Worm (Caenorhabditis elegans) whole organism, late embryonic: Measurements from ENCODE around the gene ZC374.2.
A peak's percentile ranks its signal among the peaks of the same experiment; 100 is the strongest.

ENCODE experiments used
- C08G9.2 ChIP-seq: sonication (generic microtip); optimal IDR thresholded peaks from 2 replicates; lab custom pipeline; 2016; ENCODE audit warnings: mild to moderate bottlenecking, missing genetic modification characterization, moderate library complexity, missing compliant biosample characterization
- C38D4.7 ChIP-seq: fragments of 200-800 bp; sonication (Bioruptor generic); optimal IDR thresholded peaks from 2 replicates; lab custom pipeline; 2018; ENCODE audit warnings: mild to moderate bottlenecking, missing genetic modification characterization, moderate library complexity, missing compliant biosample characterization
- F13H6.1 ChIP-seq: sonication (generic microtip); optimal IDR thresholded peaks from 2 replicates; lab custom pipeline; 2016; ENCODE audit warnings: missing genetic modification characterization, missing compliant biosample characterization
- K02D7.2 ChIP-seq: sonication (generic microtip); optimal IDR thresholded peaks from 2 replicates; lab custom pipeline; 2017; ENCODE audit warnings: mild to moderate bottlenecking, missing genetic modification characterization, missing compliant biosample characterization
- K09A11.1 ChIP-seq: sonication (generic microtip); optimal IDR thresholded peaks from 2 replicates; lab custom pipeline; 2017; ENCODE audit warnings: antibody characterized with exemption, mild to moderate bottlenecking, missing genetic modification characterization, missing compliant biosample characterization; ENCODE audit not compliant: insufficient read depth
- T23F11.4 ChIP-seq: fragments of 200-800 bp; sonication (Bioruptor generic); optimal IDR thresholded peaks from 2 replicates; lab custom pipeline; 2018; ENCODE audit warnings: mild to moderate bottlenecking, missing genetic modification characterization, missing compliant biosample characterization
- Y22D7AL.16 ChIP-seq: sonication (generic microtip); optimal IDR thresholded peaks from 2 replicates; lab custom pipeline; 2016; ENCODE audit warnings: missing genetic modification characterization, missing compliant biosample characterization
- ceh-14 ChIP-seq: sonication (generic microtip); optimal IDR thresholded peaks from 2 replicates; lab custom pipeline; 2016; ENCODE audit warnings: missing genotype, missing genetic modification characterization, missing compliant biosample characterization
- ceh-18 ChIP-seq: sonication (generic microtip); optimal IDR thresholded peaks from 2 replicates; lab custom pipeline; 2016; ENCODE audit warnings: missing genetic modification characterization, missing compliant biosample characterization
- ceh-19 ChIP-seq: fragments of 200-800 bp; sonication (Bioruptor generic); optimal IDR thresholded peaks from 2 replicates; lab custom pipeline; 2018; ENCODE audit warnings: mild to moderate bottlenecking, missing genetic modification characterization, missing compliant biosample characterization
- ceh-22 ChIP-seq: sonication (generic microtip); optimal IDR thresholded peaks from 2 replicates; lab custom pipeline; 2017; ENCODE audit warnings: missing biosample characterization, missing genetic modification characterization
- ceh-24 ChIP-seq: sonication (generic microtip); optimal IDR thresholded peaks from 2 replicates; lab custom pipeline; 2016; ENCODE audit warnings: mild to moderate bottlenecking, missing genetic modification characterization, missing compliant biosample characterization
- ceh-30 ChIP-seq: fragments of 150-350 bp; optimal IDR thresholded peaks from 2 replicates; lab custom pipeline; 2014; ENCODE audit warnings: missing biosample characterization, missing genetic modification characterization
- ceh-31 ChIP-seq: sonication (generic microtip); optimal IDR thresholded peaks from 2 replicates; lab custom pipeline; 2016; ENCODE audit warnings: missing genetic modification characterization, missing compliant biosample characterization
- ceh-45 ChIP-seq: fragments of 200-800 bp; sonication (Bioruptor generic); IDR thresholded peaks from 2 replicates; pipeline ENCODE4 v1.3.6; 2022; ENCODE audit warnings: missing genetic modification reagents, missing genetic modification characterization, missing compliant biosample characterization
- dmd-4 ChIP-seq: sonication (generic microtip); optimal IDR thresholded peaks from 2 replicates; lab custom pipeline; 2016; ENCODE audit warnings: borderline replicate concordance, missing genetic modification characterization, missing compliant biosample characterization
- dve-1 ChIP-seq: sonication (generic microtip); optimal IDR thresholded peaks from 2 replicates; lab custom pipeline; 2017; ENCODE audit warnings: antibody characterized with exemption, mild to moderate bottlenecking, missing genetic modification characterization, missing compliant biosample characterization
- elt-2 ChIP-seq: sonication (generic microtip); optimal IDR thresholded peaks from 2 replicates; lab custom pipeline; 2016; ENCODE audit warnings: missing genetic modification reagents, missing genetic modification characterization, missing compliant biosample characterization
- elt-4 ChIP-seq: sonication (generic microtip); optimal IDR thresholded peaks from 2 replicates; lab custom pipeline; 2016; ENCODE audit warnings: missing genetic modification characterization, missing compliant biosample characterization
- eyg-1 ChIP-seq: sonication (generic microtip); optimal IDR thresholded peaks from 2 replicates; lab custom pipeline; 2016; ENCODE audit warnings: missing genotype, missing genetic modification characterization, missing compliant biosample characterization
- fax-1 ChIP-seq: sonication (generic microtip); optimal IDR thresholded peaks from 2 replicates; lab custom pipeline; 2016; ENCODE audit warnings: missing genotype, missing genetic modification characterization, missing compliant biosample characterization
- hlh-13 ChIP-seq: fragments of 200-800 bp; sonication (Bioruptor generic); optimal IDR thresholded peaks from 2 replicates; lab custom pipeline; 2018; ENCODE audit warnings: mild to moderate bottlenecking, missing genetic modification characterization, missing compliant biosample characterization
- hlh-30 ChIP-seq: sonication (generic microtip); optimal IDR thresholded peaks from 2 replicates; lab custom pipeline; 2017; ENCODE audit warnings: antibody characterized with exemption, missing genetic modification characterization, missing compliant biosample characterization; ENCODE audit not compliant: insufficient read depth
- hlh-6 ChIP-seq: sonication (generic microtip); optimal IDR thresholded peaks from 2 replicates; lab custom pipeline; 2016; ENCODE audit warnings: missing genotype, missing genetic modification characterization, missing compliant biosample characterization
- hlh-8 ChIP-seq: sonication (generic microtip); optimal IDR thresholded peaks from 2 replicates; lab custom pipeline; 2016; ENCODE audit warnings: missing genotype, missing genetic modification characterization, missing compliant biosample characterization
- madf-2 ChIP-seq: sonication (generic microtip); optimal IDR thresholded peaks from 2 replicates; lab custom pipeline; 2017; ENCODE audit warnings: missing genetic modification characterization, missing compliant biosample characterization
- mec-3 ChIP-seq: sonication (generic microtip); optimal IDR thresholded peaks from 2 replicates; lab custom pipeline; 2016; ENCODE audit warnings: borderline replicate concordance, missing genetic modification characterization, missing compliant biosample characterization
- nhr-232 ChIP-seq: sonication (generic microtip); optimal IDR thresholded peaks from 2 replicates; lab custom pipeline; 2016; ENCODE audit warnings: missing genetic modification characterization, missing compliant biosample characterization
- pag-3 ChIP-seq: sonication (generic microtip); optimal IDR thresholded peaks from 2 replicates; lab custom pipeline; 2016; ENCODE audit warnings: missing compliant biosample characterization, missing genetic modification characterization, borderline replicate concordance
- pat-9 ChIP-seq: fragments of 200-800 bp; sonication (Bioruptor generic); optimal IDR thresholded peaks from 2 replicates; lab custom pipeline; 2018; ENCODE audit warnings: mild to moderate bottlenecking, missing genetic modification characterization, moderate library complexity, missing compliant biosample characterization
- pax-1 ChIP-seq: fragments of 150-350 bp; optimal IDR thresholded peaks from 2 replicates; lab custom pipeline; 2014; ENCODE audit warnings: missing biosample characterization, missing genetic modification characterization
- pha-2 ChIP-seq: sonication (generic microtip); optimal IDR thresholded peaks from 2 replicates; lab custom pipeline; 2017; ENCODE audit warnings: mild to moderate bottlenecking, missing genetic modification characterization, missing compliant biosample characterization
- pqm-1 ChIP-seq: sonication (generic microtip); optimal IDR thresholded peaks from 2 replicates; lab custom pipeline; 2016; ENCODE audit warnings: missing genetic modification characterization, missing compliant biosample characterization
- ref-2 ChIP-seq: sonication (generic microtip); optimal IDR thresholded peaks from 2 replicates; lab custom pipeline; 2016; ENCODE audit warnings: missing genetic modification characterization, missing compliant biosample characterization
- sdc-2 ChIP-seq: sonication (generic microtip); optimal IDR thresholded peaks from 2 replicates; lab custom pipeline; 2016; ENCODE audit warnings: missing genotype, missing genetic modification characterization, missing compliant biosample characterization
- sox-2 ChIP-seq: fragments of 200-800 bp; sonication (Bioruptor generic); IDR thresholded peaks from 2 replicates; pipeline ENCODE4 v1.3.6; 2022; ENCODE audit warnings: missing genetic modification reagents, missing genetic modification characterization, missing compliant biosample characterization
- sox-4 ChIP-seq: sonication (generic microtip); optimal IDR thresholded peaks from 2 replicates; lab custom pipeline; 2017; ENCODE audit warnings: mild to moderate bottlenecking, missing genetic modification characterization, inconsistent platforms, missing compliant biosample characterization
- tbx-7 ChIP-seq: sonication (generic microtip); optimal IDR thresholded peaks from 2 replicates; lab custom pipeline; 2016; ENCODE audit warnings: missing genotype, missing genetic modification characterization, missing compliant biosample characterization
- unc-42 ChIP-seq: sonication (generic microtip); optimal IDR thresholded peaks from 2 replicates; lab custom pipeline; 2016; ENCODE audit warnings: missing genotype, missing genetic modification characterization, missing compliant biosample characterization
- unc-55 ChIP-seq: sonication (generic microtip); optimal IDR thresholded peaks from 2 replicates; lab custom pipeline; 2017; ENCODE audit warnings: missing biosample characterization, missing genetic modification reagents, missing genetic modification characterization
- unc-86 ChIP-seq: sonication (generic microtip); optimal IDR thresholded peaks from 2 replicates; lab custom pipeline; 2016; ENCODE audit warnings: missing genetic modification characterization, missing compliant biosample characterization
- zip-5 ChIP-seq: sonication (generic microtip); optimal IDR thresholded peaks from 2 replicates; lab custom pipeline; 2016; ENCODE audit warnings: missing genetic modification characterization, missing compliant biosample characterization
- ztf-16 ChIP-seq: sonication (generic microtip); optimal IDR thresholded peaks from 2 replicates; lab custom pipeline; 2017; ENCODE audit warnings: missing genetic modification characterization, missing compliant biosample characterization

The ZC374.2 gene

ce11 chrX:10026347-10026746 is 20.9 kb downstream of the ZC374.2 start (continued):
- TF ChIP-seq ceh-22: no peak
- TF ChIP-seq ceh-18 (tag; lab: Kevin White, UChicago): peak; percentile 65
- peak; percentile 33 for TF ChIP-seq ref-2
- no peak for TF ChIP-seq C38D4.7

DNA sequence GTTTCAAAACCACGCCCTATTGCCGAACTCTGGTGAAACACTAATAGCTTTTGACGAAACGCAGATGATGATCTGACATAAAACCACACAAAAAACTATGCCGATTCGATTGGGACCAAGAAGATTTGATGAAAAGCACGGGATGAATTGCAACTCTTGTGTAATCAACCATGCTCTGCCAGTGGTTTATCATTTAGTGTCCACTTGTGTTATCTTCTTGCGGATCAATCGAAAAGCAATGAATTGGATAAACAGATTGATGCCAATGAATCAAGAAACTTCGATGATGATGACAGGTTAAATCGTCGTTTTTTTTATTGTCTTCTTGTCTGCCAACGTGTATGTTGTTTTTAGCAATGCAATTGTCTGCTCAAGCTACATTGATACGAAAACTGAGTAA is 25.2 kb downstream of the ZC374.2 start, which contains the start of gene F42G10.1:
F42G10.1 (minus strand) TSS at position 151 of the 400 bp plus-strand sequence.
- TF ChIP-seq T23F11.4 (GFP tag; lab: Kevin White, UChicago): no peak
- no peak for TF ChIP-seq unc-42
- TF ChIP-seq fax-1: no peak
- TF ChIP-seq pag-3 (tag; lab: Kevin White, UChicago): no peak
- TF ChIP-seq C38D4.7: no peak

DNA sequence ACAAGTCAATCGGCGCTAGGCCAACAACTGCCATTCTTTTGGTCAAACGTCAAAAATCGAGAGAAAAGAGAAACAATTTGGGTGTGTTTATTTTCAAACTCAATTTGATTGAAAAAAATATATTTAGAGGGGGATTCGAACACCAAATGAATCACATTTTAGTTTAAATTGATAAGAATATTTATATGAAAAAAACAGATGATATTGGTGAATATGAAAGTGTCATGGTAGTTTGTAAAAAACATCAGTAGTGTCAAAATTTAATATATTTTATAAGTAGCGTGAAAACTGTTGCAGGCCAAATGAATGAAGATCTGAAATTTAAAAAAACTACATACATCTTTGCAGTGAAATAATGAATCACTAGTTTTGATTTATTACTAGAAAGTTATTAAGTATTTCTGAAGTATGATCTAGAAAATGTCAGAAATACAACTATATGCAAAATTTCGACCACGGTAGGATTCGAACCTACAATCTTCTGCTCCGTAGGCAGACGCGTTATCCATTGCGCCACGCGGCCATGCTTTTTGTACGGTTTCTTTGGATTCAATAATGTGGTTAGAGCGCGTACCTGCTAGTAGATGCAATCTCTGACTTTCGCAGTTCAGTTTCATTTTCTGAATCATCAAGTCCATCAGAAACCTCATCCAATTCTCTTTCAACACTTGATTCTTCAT is 29.1 kb downstream of the ZC374.2 start, which contains the start of gene F19C6.4:
F19C6.4 (minus strand) TSS at position 51 of the 680 bp plus-strand sequence.
- TF ChIP-seq pax-1 (tag; lab: Kevin White, UChicago) (no peak), Y22D7AL.16 (no peak), ceh-14 (no peak), sox-2 (GFP tag; lab: Robert Waterston, UW) (no peak), K09A11.1 (no peak), madf-2 (no peak), C08G9.2 (no peak), ceh-19 (GFP tag; lab: Kevin White, UChicago) (no peak), unc-55 (no peak), ceh-45 (GFP tag; lab: Robert Waterston, UW) (no peak), elt-4 (tag; lab: Kevin White, UChicago) (no peak), zip-5 (tag; lab: Kevin White, UChicago) (no peak), sox-4 (no peak)

DNA sequence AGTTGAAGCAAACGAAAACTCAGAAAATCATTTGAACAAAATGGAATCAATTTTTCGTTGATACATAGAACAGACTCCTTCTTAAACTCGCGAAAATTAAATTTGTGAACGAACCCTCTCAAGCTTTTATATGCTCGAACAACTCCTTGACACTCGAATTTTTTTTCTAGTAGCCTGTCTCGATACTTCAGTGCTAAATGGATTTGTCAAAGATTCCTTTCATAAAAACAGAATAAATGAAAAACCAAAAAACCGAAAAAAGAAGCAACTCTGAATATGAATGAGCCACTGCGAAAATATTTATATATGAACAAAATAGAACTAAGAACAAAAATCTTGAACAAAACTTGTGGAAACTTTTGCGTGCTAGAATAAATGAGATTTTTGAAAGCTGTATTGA is 37.2 kb downstream of the ZC374.2 start:
- TF ChIP-seq ztf-16 (no peak), pax-1 (tag; lab: Kevin White, UChicago) (no peak), tbx-7 (no peak), hlh-8 (tag; lab: Kevin White, UChicago) (no peak), pat-9 (tag; lab: Kevin White, UChicago) (no peak), dmd-4 (tag; lab: Kevin White, UChicago) (no peak), sdc-2 (no peak), F13H6.1 (tag; lab: Kevin White, UChicago) (no peak), mec-3 (tag; lab: Kevin White, UChicago) (no peak), nhr-232 (tag; lab: Kevin White, UChicago) (no peak), ceh-24 (tag; lab: Kevin White, UChicago) (no peak), hlh-13 (GFP tag; lab: Kevin White, UChicago) (no peak), Y22D7AL.16 (no peak), pqm-1 (no peak), hlh-6 (no peak), ceh-18 (tag; lab: Kevin White, UChicago) (no peak), dve-1 (tag; lab: Kevin White, UChicago) (no peak)
- TF ChIP-seq, all 69 proteins: peak for 0

ce11 chrX:10008664-10009063 is 38.6 kb downstream of the ZC374.2 start, which contains the start of gene F19C6.3:
TSS of gene F19C6.3 (minus strand) at chrX:10008764.
- TF ChIP-seq pha-2 (tag; lab: Kevin White, UChicago) (no peak), elt-2 (no peak), ceh-31 (tag; lab: Kevin White, UChicago) (no peak), unc-86 (tag; lab: Kevin White, UChicago) (no peak), hlh-8 (tag; lab: Kevin White, UChicago) (no peak), hlh-30 (tag; lab: Kevin White, UChicago) (no peak), elt-4 (tag; lab: Kevin White, UChicago) (no peak), K02D7.2 (tag; lab: Kevin White, UChicago) (no peak), ceh-30 (tag; lab: Kevin White, UChicago) (no peak), unc-42 (no peak), eyg-1 (no peak), pag-3 (tag; lab: Kevin White, UChicago) (no peak)
